Worm (Caenorhabditis elegans) whole organism, late embryonic: Measurements from ENCODE around the gene set-14.

Experiments used
- K02D7.2 ChIP-seq: sonication (generic microtip); optimal IDR thresholded peaks from 2 replicates; lab custom pipeline; 2017; ENCODE audit warnings: mild to moderate bottlenecking, missing genetic modification characterization, missing compliant biosample characterization
- ahr-1 ChIP-seq: sonication (generic microtip); optimal IDR thresholded peaks from 2 replicates; lab custom pipeline; 2016; ENCODE audit warnings: missing genetic modification characterization, missing compliant biosample characterization
- ceh-2 ChIP-seq: sonication (generic microtip); optimal IDR thresholded peaks from 2 replicates; lab custom pipeline; 2016; ENCODE audit warnings: missing genotype, missing genetic modification characterization, missing compliant biosample characterization
- ceh-31 ChIP-seq: sonication (generic microtip); optimal IDR thresholded peaks from 2 replicates; lab custom pipeline; 2016; ENCODE audit warnings: missing genetic modification characterization, missing compliant biosample characterization
- elt-2 ChIP-seq: sonication (generic microtip); optimal IDR thresholded peaks from 2 replicates; lab custom pipeline; 2016; ENCODE audit warnings: missing genetic modification reagents, missing genetic modification characterization, missing compliant biosample characterization
- fkh-10 ChIP-seq: fragments of 150-350 bp; optimal IDR thresholded peaks from 2 replicates; lab custom pipeline; 2014; ENCODE audit warnings: missing biosample characterization, missing genetic modification reagents, missing genetic modification characterization
- lin-11 ChIP-seq: fragments of 200-800 bp; sonication (Bioruptor generic); optimal IDR thresholded peaks from 2 replicates; lab custom pipeline; 2018; ENCODE audit warnings: mild to moderate bottlenecking, missing genetic modification characterization, missing compliant biosample characterization
- nfya-1 ChIP-seq: sonication (generic microtip); optimal IDR thresholded peaks from 2 replicates; lab custom pipeline; 2017; ENCODE audit warnings: missing genetic modification characterization, mild to moderate bottlenecking, missing compliant biosample characterization, antibody characterized with exemption, moderate library complexity
- pha-4 ChIP-seq: fragments of 150-350 bp; optimal IDR thresholded peaks from 2 replicates; lab custom pipeline; 2018; ENCODE audit warnings: missing biosample characterization, missing genetic modification reagents, missing genetic modification characterization

- TF ChIP-seq elt-2 (tag; lab: Kevin White, UChicago) (no peak), pha-4 (no peak), fkh-10 (GFP tag; lab: Kevin White, UChicago) (no peak), ahr-1 (tag; lab: Kevin White, UChicago) (no peak), nfya-1 (tag; lab: Kevin White, UChicago) (no peak), lin-11 (no peak), K02D7.2 (tag; lab: Kevin White, UChicago) (no peak), ceh-2 (tag; lab: Kevin White, UChicago) (no peak), ceh-31 (tag; lab: Kevin White, UChicago) (no peak)
Measured at ce11 chrII:10753694-10754093, 42.4 kb downstream of the set-14 start.
